Fruit fly (Drosophila melanogaster) ovary, adult (tissue): ENCODE results near the gene Mtr3.
A peak's percentile ranks its signal among the peaks of the same experiment; 100 is the strongest.

Source experiments
- CG17801 ChIP-seq: fragments of 200-800 bp; optimal IDR thresholded peaks from 2 replicates; lab custom pipeline; 2019; ENCODE audit warnings: missing biosample characterization, mild to moderate bottlenecking, missing genetic modification characterization, moderate library complexity; ENCODE audit not compliant: partially characterized antibody

Gene Mtr3

dm6 chr3L:19895556-19895995, 17.9 kb downstream of the Mtr3 start:
- TF ChIP-seq CG17801 (GFP tag; lab: Kevin White, UChicago): peak; percentile 14

DNA sequence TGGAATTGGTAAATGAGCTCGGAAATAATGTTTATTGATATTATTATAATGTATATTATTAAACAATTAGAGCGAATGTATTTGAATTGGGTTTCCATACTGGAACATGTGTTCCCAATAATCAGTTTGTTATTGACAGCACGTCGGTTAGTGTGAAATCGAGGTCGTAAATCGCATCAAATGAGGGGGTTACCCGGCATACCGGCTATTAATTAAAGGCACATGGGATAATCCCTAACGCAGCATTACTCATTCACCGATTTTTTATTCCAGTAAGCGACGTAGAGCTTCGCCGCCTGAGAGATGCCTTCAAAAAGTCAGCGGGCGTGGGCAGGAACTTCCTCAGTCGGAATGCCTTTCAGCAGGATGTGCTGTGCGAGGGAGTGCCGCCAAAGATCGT, 40.0 kb downstream of the Mtr3 start:
- no peak for TF ChIP-seq CG17801 (GFP tag; lab: Kevin White, UChicago)

DNA sequence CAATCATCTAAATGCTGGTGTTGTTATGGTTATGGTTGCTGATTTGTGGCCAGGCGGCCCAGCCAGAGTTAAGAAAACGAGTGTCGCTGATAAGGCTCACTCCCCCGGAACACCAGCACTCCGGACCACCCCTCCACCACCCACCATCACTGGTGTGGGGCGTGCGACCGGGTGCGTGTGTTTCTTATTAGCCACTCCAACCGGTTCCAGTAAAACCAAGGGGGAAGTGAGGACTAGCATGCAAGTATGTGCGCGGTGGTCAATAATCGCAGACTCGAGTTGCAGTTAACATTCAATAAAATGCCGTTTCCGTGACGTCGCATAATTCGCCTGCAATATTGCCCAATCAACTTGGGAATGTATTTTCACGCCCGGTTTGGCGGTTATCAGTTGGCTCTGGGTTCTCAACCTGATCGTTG, 41.0 kb downstream of the Mtr3 start:
- TF ChIP-seq CG17801 (GFP tag; lab: Kevin White, UChicago): no peak

- TF ChIP-seq CG17801 (GFP tag; lab: Kevin White, UChicago): no peak
Measured at dm6 chr3L:19871667-19871931, 41.9 kb downstream of the Mtr3 start.

dm6 chr3L:19870843-19871666, 42.5 kb downstream of the Mtr3 start, which contains the start of the genes Rab8 and Usp32:
Gene Rab8 (minus strand): TSS chr3L:19871078.
Gene Usp32 (plus strand): TSS chr3L:19871139.
- TF ChIP-seq CG17801 (GFP tag; lab: Kevin White, UChicago): peak; percentile 76

- TF ChIP-seq CG17801 (GFP tag; lab: Kevin White, UChicago): peak; percentile 28
Measured at dm6 chr3L:19869698-19870097, 43.8 kb downstream of the Mtr3 start.

DNA sequence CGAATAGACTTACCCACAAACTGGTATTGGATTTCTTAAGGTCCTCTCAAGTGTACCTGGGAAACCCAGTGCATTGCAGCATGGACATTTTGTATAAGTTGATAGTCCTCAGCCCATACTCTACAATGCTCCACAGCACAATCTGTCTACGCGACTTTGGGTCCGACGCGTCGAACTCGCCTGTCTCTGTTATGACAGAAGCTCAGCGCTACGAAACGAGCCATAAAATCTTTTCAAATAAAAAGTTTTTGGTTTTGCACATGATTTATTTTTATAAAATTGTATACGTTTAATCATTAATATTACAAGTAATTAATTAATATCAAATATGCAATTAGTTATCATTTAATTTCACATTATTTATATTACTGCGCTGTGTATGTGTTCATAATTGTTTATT, 46.3 kb downstream of the Mtr3 start:
- no peak for TF ChIP-seq CG17801 (GFP tag; lab: Kevin White, UChicago)
